Worm (Caenorhabditis elegans): ENCODE data around the gene hpo-8.

Gene hpo-8

ce11 chrV:6799564-6799963 lies 39.5 kb upstream of the hpo-8 start, which contains the start of gene dmsr-9:
Gene dmsr-9, minus strand, starts transcription at chrV:6799664.
- no peak for TF ChIP-seq fos-1 (tag; optimal IDR thresholded peaks at IDR 0.05)
- TF ChIP-seq elt-1 (tag; optimal IDR thresholded peaks at IDR 0.05): no peak
- TF ChIP-seq jun-1 (tag; optimal IDR thresholded peaks at IDR 0.05): no peak
- TF ChIP-seq nhr-43 (tag; optimal IDR thresholded peaks at IDR 0.05; ENCODE audit: poor library complexity, severe bottlenecking): no peak
- no peak for TF ChIP-seq elt-3 (tag; optimal IDR thresholded peaks at IDR 0.05)
- no peak for TF ChIP-seq ztf-4 (tag; optimal IDR thresholded peaks at IDR 0.05)
- no peak for TF ChIP-seq snpc-4 (tag; optimal IDR thresholded peaks at IDR 0.05)
- no peak for TF ChIP-seq skn-1 (tag; optimal IDR thresholded peaks at IDR 0.05)
- no peak for TF ChIP-seq nhr-77 (tag; optimal IDR thresholded peaks at IDR 0.05)
- no peak for TF ChIP-seq mml-1 (tag; optimal IDR thresholded peaks at IDR 0.05)
- TF ChIP-seq ama-1 (optimal IDR thresholded peaks at IDR 0.05): no peak

ce11 chrV:6801850-6802249 lies 37.2 kb upstream of the hpo-8 start, which contains the start of gene dmsr-10:
Gene dmsr-10, minus strand, starts transcription at chrV:6801950.
- TF ChIP-seq lsy-12 (tag; optimal IDR thresholded peaks at IDR 0.05): no peak
- no peak for TF ChIP-seq elt-2 (tag; optimal IDR thresholded peaks at IDR 0.05)
- no peak for TF ChIP-seq nhr-237 (tag; optimal IDR thresholded peaks at IDR 0.05)

ce11 chrV:6803992-6804391 lies 35.1 kb upstream of the hpo-8 start, which contains the start of gene dmsr-11:
Gene dmsr-11, minus strand, starts transcription at chrV:6804092.
- no peak for TF ChIP-seq ama-1 (optimal IDR thresholded peaks at IDR 0.05)
- TF ChIP-seq daf-12 (tag; optimal IDR thresholded peaks at IDR 0.05): no peak
- TF ChIP-seq egl-5 (tag; optimal IDR thresholded peaks at IDR 0.05): no peak

ce11 chrV:6806340-6806739 lies 32.7 kb upstream of the hpo-8 start, which contains the start of gene dmsr-12:
Gene dmsr-12, minus strand, starts transcription at chrV:6806440.
- TF ChIP-seq sea-2 (GFP tag; optimal IDR thresholded peaks at IDR 0.05): no peak
- TF ChIP-seq snpc-4 (tag; optimal IDR thresholded peaks at IDR 0.05): no peak
- no peak for TF ChIP-seq hmg-11 (tag; optimal IDR thresholded peaks at IDR 0.05)
- no peak for TF ChIP-seq mdl-1 (tag; optimal IDR thresholded peaks at IDR 0.05)
- TF ChIP-seq fkh-2 (tag; optimal IDR thresholded peaks at IDR 0.05): no peak
- no peak for TF ChIP-seq daf-12 (tag; optimal IDR thresholded peaks at IDR 0.05)
- TF ChIP-seq ztf-11 (tag; optimal IDR thresholded peaks at IDR 0.05): no peak
- no peak for TF ChIP-seq R02D3.7 (tag; optimal IDR thresholded peaks at IDR 0.05)
- no peak for TF ChIP-seq elt-1 (tag; optimal IDR thresholded peaks at IDR 0.05)

- TF ChIP-seq nhr-23 (tag; optimal IDR thresholded peaks at IDR 0.05) (no peak), aly-2 (tag; optimal IDR thresholded peaks at IDR 0.05) (no peak), snpc-4 (tag; optimal IDR thresholded peaks at IDR 0.05) (no peak), zag-1 (tag; optimal IDR thresholded peaks at IDR 0.05) (no peak), elt-3 (tag; optimal IDR thresholded peaks at IDR 0.05) (no peak), nhr-25 (tag; optimal IDR thresholded peaks at IDR 0.05) (no peak), hmg-11 (tag; optimal IDR thresholded peaks at IDR 0.05) (no peak), ztf-11 (tag; optimal IDR thresholded peaks at IDR 0.05) (no peak), nhr-12 (tag; optimal IDR thresholded peaks at IDR 0.05) (no peak), lin-15B (tag; optimal IDR thresholded peaks at IDR 0.05) (no peak), tbx-2 (tag; optimal IDR thresholded peaks at IDR 0.05) (no peak), nhr-237 (tag; optimal IDR thresholded peaks at IDR 0.05) (no peak), ceh-9 (tag; optimal IDR thresholded peaks at IDR 0.05) (no peak), mdl-1 (tag; optimal IDR thresholded peaks at IDR 0.05) (no peak), egl-5 (tag; optimal IDR thresholded peaks at IDR 0.05) (no peak)
Observed at ce11 chrV:6808962-6809361, 30.1 kb upstream of the hpo-8 start, which contains the start of gene dmsr-16. Gene dmsr-16, minus strand, starts transcription at chrV:6809062.

ce11 chrV:6810091-6810490 lies 29.0 kb upstream of the hpo-8 start:
- TF ChIP-seq elt-1 (tag; optimal IDR thresholded peaks at IDR 0.05) (no peak), nhr-28 (tag; optimal IDR thresholded peaks at IDR 0.05) (no peak), fos-1 (tag; optimal IDR thresholded peaks at IDR 0.05) (no peak), pqm-1 (tag; optimal IDR thresholded peaks at IDR 0.05) (peak; percentile 21), nhr-237 (tag; optimal IDR thresholded peaks at IDR 0.05) (no peak), tbx-2 (tag; optimal IDR thresholded peaks at IDR 0.05) (no peak), pha-4 (tag; optimal IDR thresholded peaks at IDR 0.05) (peak; percentile 11), elt-2 (tag; optimal IDR thresholded peaks at IDR 0.05) (peak; percentile 54), egl-27 (tag; optimal IDR thresholded peaks at IDR 0.05) (no peak)
